Worm (Caenorhabditis elegans): ENCODE data around the gene try-13.

- TF ChIP-seq mbf-1 (tag; optimal IDR thresholded peaks at IDR 0.05) (no peak), ama-1 (optimal IDR thresholded peaks at IDR 0.05) (no peak), nhr-12 (tag; optimal IDR thresholded peaks at IDR 0.05) (no peak), elt-3 (tag; optimal IDR thresholded peaks at IDR 0.05) (no peak), elt-1 (tag; optimal IDR thresholded peaks at IDR 0.05) (no peak), egl-27 (tag; optimal IDR thresholded peaks at IDR 0.05) (no peak), fos-1 (tag; optimal IDR thresholded peaks at IDR 0.05) (no peak), ztf-1 (GFP tag; conservative IDR thresholded peaks at IDR 0.05) (no peak), nhr-129 (tag; optimal IDR thresholded peaks at IDR 0.05) (no peak), unc-62 (GFP tag; optimal IDR thresholded peaks at IDR 0.05) (no peak), ZK546.5 (tag; optimal IDR thresholded peaks at IDR 0.05) (no peak), nhr-237 (tag; optimal IDR thresholded peaks at IDR 0.05) (no peak)
Observed at ce11 chrV:7446965-7447364, 7.1 kb downstream of the try-13 start, which contains the start of gene F25E5.5.

Measured in whole organism, L2 larva.